Fruit fly (Drosophila melanogaster): ENCODE results near the gene Tsp33B.

Tsp33B gene

dm6 chr2L:11823470-11824162 lies 31.5 kb upstream of the Tsp33B start:
- TF ChIP-seq CG11617 (GFP tag; optimal IDR thresholded peaks at IDR 0.05) (no peak), Crg-1 (GFP tag; optimal IDR thresholded peaks at IDR 0.05) (no peak), tj (GFP tag; optimal IDR thresholded peaks at IDR 0.05) (no peak), bab1 (GFP tag; optimal IDR thresholded peaks at IDR 0.05) (no peak), Hr96 (GFP tag; optimal IDR thresholded peaks at IDR 0.05) (no peak), CG14711 (tag; optimal IDR thresholded peaks at IDR 0.05) (no peak), CG1620 (GFP tag; optimal IDR thresholded peaks at IDR 0.05) (no peak), Clk (GFP tag; optimal IDR thresholded peaks at IDR 0.05) (no peak), pad (GFP tag; optimal IDR thresholded peaks at IDR 0.05) (no peak), Mnt (GFP tag; optimal IDR thresholded peaks at IDR 0.05) (no peak), cnc (optimal IDR thresholded peaks at IDR 0.05) (no peak), toe (GFP tag; optimal IDR thresholded peaks at IDR 0.05) (no peak), CG7101 (tag; optimal IDR thresholded peaks at IDR 0.05) (no peak), CG7045 (GFP tag; optimal IDR thresholded peaks at IDR 0.05) (no peak), CG33017 (tag; optimal IDR thresholded peaks at IDR 0.05) (no peak), CG5204 (GFP tag; optimal IDR thresholded peaks at IDR 0.05) (no peak)

- peak; percentile 33 for TF ChIP-seq CG5204 (GFP tag; optimal IDR thresholded peaks at IDR 0.05)
- peak; percentile 55 for TF ChIP-seq CG7045 (GFP tag; optimal IDR thresholded peaks at IDR 0.05)
- no peak for TF ChIP-seq CG12768 (GFP tag; optimal IDR thresholded peaks at IDR 0.05)
- no peak for TF ChIP-seq tj (GFP tag; optimal IDR thresholded peaks at IDR 0.05)
- TF ChIP-seq CG1620 (GFP tag; optimal IDR thresholded peaks at IDR 0.05) = peak; percentile 22
- no peak for TF ChIP-seq Mnt (GFP tag; optimal IDR thresholded peaks at IDR 0.05)
- peak; percentile 32 for TF ChIP-seq bab1 (GFP tag; optimal IDR thresholded peaks at IDR 0.05)
- TF ChIP-seq pad (GFP tag; optimal IDR thresholded peaks at IDR 0.05) = peak; percentile 21
- TF ChIP-seq Crg-1 (GFP tag; optimal IDR thresholded peaks at IDR 0.05) = no peak
- TF ChIP-seq CG33017 (tag; optimal IDR thresholded peaks at IDR 0.05) = no peak
- TF ChIP-seq CG11617 (GFP tag; optimal IDR thresholded peaks at IDR 0.05) = no peak
- TF ChIP-seq Hr96 (GFP tag; optimal IDR thresholded peaks at IDR 0.05) = peak; percentile 61
- no peak for TF ChIP-seq cic (GFP tag; optimal IDR thresholded peaks at IDR 0.05)
Observed at dm6 chr2L:11816376-11816775, 24.2 kb upstream of the Tsp33B start.

- TF ChIP-seq kay (GFP tag; ENCODE audit: borderline replicate concordance) (peak; percentile 11), CG7045 (GFP tag; optimal IDR thresholded peaks at IDR 0.05) (no peak), Clk (GFP tag; optimal IDR thresholded peaks at IDR 0.05) (no peak)
Observed at dm6 chr2L:11813665-11814087, 21.5 kb upstream of the Tsp33B start, which contains the start of gene CycY. TSS of gene CycY (minus strand) at chr2L:11813780.

- TF ChIP-seq CG5204 (GFP tag; optimal IDR thresholded peaks at IDR 0.05) (no peak), CG12768 (GFP tag; optimal IDR thresholded peaks at IDR 0.05) (peak; percentile 36)
Observed at dm6 chr2L:11812781-11813664, 20.9 kb upstream of the Tsp33B start.

- no peak for TF ChIP-seq CG11617 (GFP tag; optimal IDR thresholded peaks at IDR 0.05)
- TF ChIP-seq kay (GFP tag; ENCODE audit: borderline replicate concordance) = peak; percentile 94
- no peak for TF ChIP-seq Crg-1 (GFP tag; optimal IDR thresholded peaks at IDR 0.05)
Observed at dm6 chr2L:11809823-11810222, 17.7 kb upstream of the Tsp33B start.

- TF ChIP-seq CG7045 (GFP tag; optimal IDR thresholded peaks at IDR 0.05) = no peak
- no peak for TF ChIP-seq pad (GFP tag; optimal IDR thresholded peaks at IDR 0.05)
- peak; percentile 28 for TF ChIP-seq CG14711 (tag; optimal IDR thresholded peaks at IDR 0.05)
- TF ChIP-seq Mnt (GFP tag; optimal IDR thresholded peaks at IDR 0.05) = peak; percentile 8
- TF ChIP-seq CG7101 (tag; optimal IDR thresholded peaks at IDR 0.05) = peak; percentile 25
- TF ChIP-seq Hr96 (GFP tag; optimal IDR thresholded peaks at IDR 0.05) = no peak
- peak; percentile 66 for TF ChIP-seq cic (GFP tag; optimal IDR thresholded peaks at IDR 0.05)
- TF ChIP-seq tj (GFP tag; optimal IDR thresholded peaks at IDR 0.05) = peak; percentile 13
Observed at dm6 chr2L:11808702-11809583, 16.8 kb upstream of the Tsp33B start, which contains the start of gene crol. TSS of gene crol (minus strand) at chr2L:11809438.

- TF ChIP-seq CG7045 (GFP tag; optimal IDR thresholded peaks at IDR 0.05) (no peak), toe (GFP tag; optimal IDR thresholded peaks at IDR 0.05) (peak; percentile 32), Clk (GFP tag; optimal IDR thresholded peaks at IDR 0.05) (no peak)
Observed at dm6 chr2L:11808327-11808701, 16.1 kb upstream of the Tsp33B start.
